Worm (Caenorhabditis elegans): ENCODE measurements around the gene snr-4.
A peak's percentile ranks its signal among the peaks of the same experiment; 100 is the strongest.

The snr-4 gene

ce11 chrV:11993706-11994345 lies 14.3 kb upstream of the snr-4 start, which contains the start of the genes cyl-1 and C52E4.7:
Gene cyl-1 (minus strand): TSS chrV:11993723.
Gene C52E4.7 (plus strand): TSS chrV:11994295.
- TF ChIP-seq mdl-1 (tag; optimal IDR thresholded peaks at IDR 0.05) (peak in 1 of 2 experiments; percentile 48), fkh-8 (tag; optimal IDR thresholded peaks at IDR 0.05) (peak; percentile 53), unc-86 (tag; optimal IDR thresholded peaks at IDR 0.05) (no peak), hpl-2 (GFP tag; optimal IDR thresholded peaks at IDR 0.05) (no peak), snu-23 (GFP tag; optimal IDR thresholded peaks at IDR 0.05) (peak; percentile 63), fkh-4 (tag; optimal IDR thresholded peaks at IDR 0.05; ENCODE audit: borderline replicate concordance) (no peak), grh-1 (GFP tag; IDR thresholded peaks at IDR 0.05) (no peak), dsc-1 (tag; optimal IDR thresholded peaks at IDR 0.05) (no peak), ces-1 (GFP tag; optimal IDR thresholded peaks at IDR 0.05) (no peak), lin-14 (GFP tag; optimal IDR thresholded peaks at IDR 0.05) (peak; percentile 56), nhr-11 (tag; optimal IDR thresholded peaks at IDR 0.05) (no peak), swsn-7 (tag; optimal IDR thresholded peaks at IDR 0.05) (peak; percentile 37), unc-98 (GFP tag; IDR thresholded peaks at IDR 0.05) (no peak), isw-1 (GFP tag; IDR thresholded peaks at IDR 0.05) (no peak; the same call in 1 of the 2 replicates), efl-1 (optimal IDR thresholded peaks at IDR 0.05) (peak; percentile 71 to 74), efl-1 (GFP tag; optimal IDR thresholded peaks at IDR 0.05 in 1 of 2) (peak; percentile 65 to 87), nhr-84 (tag; optimal IDR thresholded peaks at IDR 0.05) (no peak), nhr-77 (tag; optimal IDR thresholded peaks at IDR 0.05) (no peak), hlh-17 (GFP tag; optimal IDR thresholded peaks at IDR 0.05; ENCODE audit: borderline replicate concordance) (no peak), tlp-1 (tag; optimal IDR thresholded peaks at IDR 0.05) (no peak), nhr-20 (tag; optimal IDR thresholded peaks at IDR 0.05) (peak; percentile 52), aha-1 (tag; optimal IDR thresholded peaks at IDR 0.05) (no peak), pag-3 (tag; optimal IDR thresholded peaks at IDR 0.05; ENCODE audit: borderline replicate concordance, insufficient read depth) (no peak), fos-1 (tag; optimal IDR thresholded peaks at IDR 0.05) (no peak), mab-9 (GFP tag; IDR thresholded peaks at IDR 0.05) (no peak), C04F5.9 (tag; optimal IDR thresholded peaks at IDR 0.05) (no peak), Y116A8C.19 (tag; optimal IDR thresholded peaks at IDR 0.05; ENCODE audit: borderline replicate concordance) (no peak), zip-4 (GFP tag; optimal IDR thresholded peaks at IDR 0.05) (no peak), ceh-82 (tag; optimal IDR thresholded peaks at IDR 0.05) (peak in 2 of 3 experiments; percentile 35 to 40), nhr-85 (tag) (peak; percentile 42), lsy-2 (tag; optimal IDR thresholded peaks at IDR 0.05) (peak; percentile 54 to 86), lir-3 (tag; optimal IDR thresholded peaks at IDR 0.05; ENCODE audit: poor library complexity) (no peak), alr-1 (tag; optimal IDR thresholded peaks at IDR 0.05; ENCODE audit: borderline replicate concordance) (no peak), unc-130 (tag; optimal IDR thresholded peaks at IDR 0.05) (peak; percentile 41), irx-1 (tag; optimal IDR thresholded peaks at IDR 0.05) (no peak), ama-1 (optimal IDR thresholded peaks at IDR 0.05) (no peak), ztf-11 (tag; optimal IDR thresholded peaks at IDR 0.05) (no peak), ceh-63 (GFP tag; optimal IDR thresholded peaks at IDR 0.05) (no peak), vab-15 (tag; optimal IDR thresholded peaks at IDR 0.05) (no peak), skn-1 (tag; optimal IDR thresholded peaks at IDR 0.05) (peak; percentile 76), ceh-90 (tag; optimal IDR thresholded peaks at IDR 0.05) (no peak), unc-30 (tag; optimal IDR thresholded peaks at IDR 0.05) (no peak), jun-1 (tag; optimal IDR thresholded peaks at IDR 0.05) (no peak), sox-4 (tag; optimal IDR thresholded peaks at IDR 0.05) (no peak), sup-37 (GFP tag; optimal IDR thresholded peaks at IDR 0.05) (no peak), blmp-1 (tag; optimal IDR thresholded peaks at IDR 0.05) (peak; percentile 72), nhr-12 (tag; optimal IDR thresholded peaks at IDR 0.05) (no peak), egl-27 (tag; optimal IDR thresholded peaks at IDR 0.05) (no peak), zag-1 (tag; optimal IDR thresholded peaks at IDR 0.05) (no peak), nhr-47 (tag; optimal IDR thresholded peaks at IDR 0.05) (peak; percentile 50), nhr-237 (tag; optimal IDR thresholded peaks at IDR 0.05) (no peak), nhr-19 (GFP tag; conservative IDR thresholded peaks at IDR 0.05) (0 out of 2 replicates have a peak, but pooled peaks have one; percentile 3), ets-5 (GFP tag; IDR thresholded peaks at IDR 0.05) (no peak)
